Worm (Caenorhabditis elegans) whole organism, midembryonic: ENCODE data around the gene clec-25.

Experiments used
- T22C8.4 ChIP-seq: fragments of 200-800 bp; sonication (Bioruptor generic); IDR thresholded peaks from 2 replicates; pipeline ENCODE4 v1.3.6; 2022; ENCODE audit warnings: missing genetic modification characterization, missing compliant biosample characterization
- flt-1 ChIP-seq: fragments of 200-800 bp; sonication (Bioruptor generic); IDR thresholded peaks from 2 replicates; pipeline ENCODE4 v1.3.6; 2022; ENCODE audit warnings: missing genetic modification characterization, missing compliant biosample characterization
- klf-2 ChIP-seq: fragments of 200-800 bp; sonication (Bioruptor generic); conservative IDR thresholded peaks from 2 replicates; pipeline ENCODE4 v1.3.6; 2022; ENCODE audit warnings: missing genetic modification reagents, missing genetic modification characterization, missing compliant biosample characterization
- ref-1 ChIP-seq: fragments of 200-800 bp; sonication (Bioruptor generic); conservative IDR thresholded peaks from 2 replicates; pipeline ENCODE4 v1.3.6; 2022; ENCODE audit warnings: missing genetic modification reagents, missing genetic modification characterization, missing compliant biosample characterization
- tab-1 ChIP-seq: fragments of 200-800 bp; sonication (Bioruptor generic); IDR thresholded peaks from 2 replicates; pipeline ENCODE4 v1.3.6; 2022; ENCODE audit warnings: missing genetic modification characterization, missing compliant biosample characterization
- ztf-23 ChIP-seq: fragments of 200-800 bp; sonication (Bioruptor generic); IDR thresholded peaks from 2 replicates; pipeline ENCODE4 v1.3.6; 2022; ENCODE audit warnings: missing genetic modification reagents, missing genetic modification characterization, missing compliant biosample characterization

ce11 chrV:16865404-16865803 is 22.4 kb downstream of the clec-25 start, which contains the start of gene clec-28:
- no peak for TF ChIP-seq T22C8.4 (GFP tag; lab: Robert Waterston, UW)
- no peak for TF ChIP-seq klf-2 (GFP tag; lab: Robert Waterston, UW)
- no peak for TF ChIP-seq ztf-23 (GFP tag; lab: Robert Waterston, UW)
- no peak for TF ChIP-seq flt-1
- TF ChIP-seq tab-1 (GFP tag; lab: Robert Waterston, UW): no peak
- TF ChIP-seq ref-1: no peak
